Worm (Caenorhabditis elegans) whole organism, L2 larva: Measurements from ENCODE around the gene B0496.1.

Source experiments
- R02D3.7 ChIP-seq: fragments of 150-350 bp; optimal IDR thresholded peaks from 2 replicates; lab custom pipeline; 2014; ENCODE audit warnings: missing biosample characterization, missing genetic modification characterization
- ama-1 ChIP-seq: fragments of 150-350 bp; optimal IDR thresholded peaks from 2 replicates; lab custom pipeline; 2018; ENCODE audit warnings: inconsistent platforms
- elt-1 ChIP-seq: fragments of 150-350 bp; optimal IDR thresholded peaks from 2 replicates; lab custom pipeline; 2014; ENCODE audit warnings: missing biosample characterization, missing genetic modification characterization
- lin-39 ChIP-seq: fragments of 150-350 bp; optimal IDR thresholded peaks from 2 replicates; lab custom pipeline; 2014; ENCODE audit warnings: missing biosample characterization, missing genetic modification reagents, missing genetic modification characterization
- lsy-2 ChIP-seq, 2 experiments: fragments of 150-350 bp in 1 of 2; sonication (generic microtip) in 1 of 2; optimal IDR thresholded peaks; 2 replicates each; lab custom pipeline; 2014 to 2017; ENCODE audit warnings: missing biosample characterization in 2 of 2, missing genetic modification characterization in 2 of 2
- nhr-25 ChIP-seq: fragments of 150-350 bp; sonication (generic microtip); optimal IDR thresholded peaks from 3 replicates; lab custom pipeline; 2014; ENCODE audit warnings: missing biosample characterization, missing genetic modification characterization
- peb-1 ChIP-seq: fragments of 150-350 bp; optimal IDR thresholded peaks from 2 replicates; lab custom pipeline; 2014; ENCODE audit warnings: missing biosample characterization, missing genetic modification characterization
- zag-1 ChIP-seq: fragments of 150-350 bp; optimal IDR thresholded peaks from 2 replicates; lab custom pipeline; 2014; ENCODE audit warnings: missing biosample characterization, missing genetic modification characterization

- TF ChIP-seq lin-39 (tag; lab: Kevin White, UChicago) (no peak), R02D3.7 (no peak), lsy-2 (tag; optimal IDR thresholded peaks at IDR 0.05; lab: Kevin White, UChicago) (no peak), elt-1 (tag; lab: Kevin White, UChicago) (no peak), peb-1 (no peak), nhr-25 (tag; lab: Kevin White, UChicago) (no peak), zag-1 (no peak), ama-1 (lab: Kevin White, UChicago) (no peak)
Measured at ce11 chrIV:7445995-7446394, at the start of gene B0496.1.
